Worm (Caenorhabditis elegans) whole organism, L4 larva: ENCODE results near the gene ttr-53.

Source experiments
- T26A8.4 ChIP-seq: fragments of 200-800 bp; sonication (Bioruptor generic); IDR thresholded peaks from 2 replicates; pipeline ENCODE4 v1.3.6; 2022; ENCODE audit warnings: missing genetic modification characterization, missing compliant biosample characterization
- aha-1 ChIP-seq: fragments of 150-350 bp; peaks from one replicate; lab custom pipeline; 2014; ENCODE audit warnings: missing biosample characterization, missing genetic modification characterization
- arid-1 ChIP-seq: fragments of 200-800 bp; sonication (Bioruptor generic); conservative IDR thresholded peaks from 2 replicates; pipeline ENCODE4 v1.3.6; 2022; ENCODE audit warnings: missing genetic modification reagents, missing genetic modification characterization, missing compliant biosample characterization
- ceh-20 ChIP-seq: fragments of 200-800 bp; sonication (Bioruptor generic); IDR thresholded peaks from 2 replicates; pipeline ENCODE4 v1.3.6; 2022; ENCODE audit warnings: missing genetic modification reagents, missing genetic modification characterization, missing compliant biosample characterization
- ceh-28 ChIP-seq: fragments of 150-350 bp; optimal IDR thresholded peaks from 2 replicates; lab custom pipeline; 2014; ENCODE audit warnings: missing biosample characterization, missing genetic modification reagents, missing genetic modification characterization
- ctbp-1 ChIP-seq: fragments of 200-800 bp; sonication (Bioruptor generic); IDR thresholded peaks from 2 replicates; pipeline ENCODE4 v1.3.6; 2022; ENCODE audit warnings: missing genetic modification reagents, missing genetic modification characterization, missing compliant biosample characterization
- daf-12 ChIP-seq: fragments of 150-350 bp; optimal IDR thresholded peaks from 2 replicates; lab custom pipeline; 2014; ENCODE audit warnings: missing biosample characterization, missing genetic modification reagents, missing genetic modification characterization
- daf-19 ChIP-seq: fragments of 200-800 bp; sonication (Bioruptor generic); conservative IDR thresholded peaks from 2 replicates; pipeline ENCODE4 v1.3.6; 2022; ENCODE audit warnings: missing genetic modification characterization, missing compliant biosample characterization
- daf-8 ChIP-seq: fragments of 200-800 bp; sonication (Bioruptor generic); IDR thresholded peaks from 2 replicates; pipeline ENCODE4 v1.3.6; 2022; ENCODE audit warnings: missing genetic modification characterization, missing compliant biosample characterization
- dmd-8 ChIP-seq: fragments of 200-800 bp; sonication (Bioruptor generic); IDR thresholded peaks from 2 replicates; pipeline ENCODE4 v1.3.6; 2022; ENCODE audit warnings: missing genetic modification characterization, missing compliant biosample characterization
- egl-27 ChIP-seq: sonication (generic microtip); optimal IDR thresholded peaks from 3 replicates; lab custom pipeline; 2017; ENCODE audit warnings: missing biosample characterization, missing genetic modification reagents, missing genetic modification characterization
- fkh-10 ChIP-seq: fragments of 150-350 bp; optimal IDR thresholded peaks from 2 replicates; lab custom pipeline; 2014; ENCODE audit warnings: missing biosample characterization, missing genetic modification reagents, missing genetic modification characterization
- hlh-11 ChIP-seq: fragments of 200-800 bp; sonication (Bioruptor generic); optimal IDR thresholded peaks from 2 replicates; lab custom pipeline; 2018; ENCODE audit warnings: mild to moderate bottlenecking, missing genetic modification characterization, missing compliant biosample characterization
- hlh-30 ChIP-seq: sonication (generic microtip); optimal IDR thresholded peaks from 2 replicates; lab custom pipeline; 2017; ENCODE audit warnings: antibody characterized with exemption, mild to moderate bottlenecking, missing genetic modification characterization, missing compliant biosample characterization; ENCODE audit not compliant: insufficient read depth
- lin-13 ChIP-seq: fragments of 150-350 bp; optimal IDR thresholded peaks from 2 replicates; lab custom pipeline; 2014; ENCODE audit warnings: missing biosample characterization, missing genetic modification reagents, missing genetic modification characterization
- lin-29 ChIP-seq: fragments of 200-800 bp; sonication (Bioruptor generic); IDR thresholded peaks from 2 replicates; pipeline ENCODE4 v1.3.6; 2022; ENCODE audit warnings: missing genetic modification reagents, missing genetic modification characterization, missing compliant biosample characterization
- lin-38 ChIP-seq: fragments of 200-800 bp; sonication (Bioruptor generic); IDR thresholded peaks from 2 replicates; pipeline ENCODE4 v1.3.6; 2022; ENCODE audit warnings: missing genetic modification reagents, missing genetic modification characterization, missing compliant biosample characterization
- mes-2 ChIP-seq: sonication (generic microtip); optimal IDR thresholded peaks from 2 replicates; lab custom pipeline; 2016; ENCODE audit warnings: missing genotype, mild to moderate bottlenecking, missing genetic modification characterization, missing compliant biosample characterization; ENCODE audit not compliant: poor library complexity, severe bottlenecking
- nhr-10 ChIP-seq: fragments of 150-350 bp; optimal IDR thresholded peaks from 2 replicates; lab custom pipeline; 2014; ENCODE audit warnings: missing biosample characterization, missing genetic modification characterization
- nhr-28 ChIP-seq: fragments of 150-350 bp; optimal IDR thresholded peaks from 2 replicates; lab custom pipeline; 2014; ENCODE audit warnings: missing biosample characterization, missing genetic modification characterization
- pha-4 ChIP-seq, 2 experiments: fragments of 150-350 bp in 1 of 2; fragments of 200-800 bp in 1 of 2; sonication (Bioruptor generic) in 1 of 2; IDR thresholded peaks in 1 of 2; optimal IDR thresholded peaks in 1 of 2; 2 replicates each; pipeline versions ENCODE4 v1.3.6 to Lab custom; 2014 to 2022; ENCODE audit warnings: missing genetic modification characterization in 2 of 2, missing genetic modification reagents in 2 of 2, missing biosample characterization in 1 of 2, missing compliant biosample characterization in 1 of 2
- php-3 ChIP-seq: fragments of 200-800 bp; sonication (Bioruptor generic); IDR thresholded peaks from 2 replicates; pipeline ENCODE4 v1.3.6; 2022; ENCODE audit warnings: missing genetic modification reagents, missing genetic modification characterization, missing compliant biosample characterization
- saeg-2 ChIP-seq: fragments of 200-800 bp; sonication (Bioruptor generic); IDR thresholded peaks from 2 replicates; pipeline ENCODE4 v1.3.6; 2022; ENCODE audit warnings: missing genetic modification reagents, missing genetic modification characterization, missing compliant biosample characterization
- set-16 ChIP-seq: fragments of 200-800 bp; sonication (Bioruptor generic); IDR thresholded peaks from 2 replicates; pipeline ENCODE4 v1.3.6; 2022; ENCODE audit warnings: missing genetic modification reagents, missing genetic modification characterization, missing compliant biosample characterization
- skn-1 ChIP-seq: fragments of 150-350 bp; optimal IDR thresholded peaks from 2 replicates; lab custom pipeline; 2014; ENCODE audit warnings: missing biosample characterization, missing genetic modification characterization
- spr-3 ChIP-seq: fragments of 200-800 bp; sonication (Bioruptor generic); optimal IDR thresholded peaks from 2 replicates; lab custom pipeline; 2018; ENCODE audit warnings: mild to moderate bottlenecking, missing genetic modification characterization, missing compliant biosample characterization
- unc-130 ChIP-seq: sonication (generic microtip); optimal IDR thresholded peaks from 2 replicates; lab custom pipeline; 2016; ENCODE audit warnings: missing genetic modification reagents, missing genetic modification characterization, missing compliant biosample characterization
- unc-62 ChIP-seq, 3 experiments: fragments of 150-350 bp in 1 of 3; sonication (generic microtip); optimal IDR thresholded peaks in 2 of 3; peaks in 1 of 3; 1 replicate in 1 of 3; 2 replicates in 2 of 3; lab custom pipeline; 2014 to 2017; ENCODE audit warnings: missing biosample characterization in 3 of 3, missing genetic modification characterization in 3 of 3, missing genetic modification reagents in 3 of 3, missing genotype in 1 of 3
- vab-7 ChIP-seq: fragments of 200-800 bp; sonication (Bioruptor generic); IDR thresholded peaks from 2 replicates; pipeline ENCODE4 v1.3.6; 2022; ENCODE audit warnings: missing genetic modification reagents, missing genetic modification characterization, missing compliant biosample characterization
- zag-1 ChIP-seq: fragments of 150-350 bp; optimal IDR thresholded peaks from 2 replicates; lab custom pipeline; 2014; ENCODE audit warnings: missing biosample characterization, missing genetic modification characterization
- zip-11 ChIP-seq: fragments of 200-800 bp; sonication (Bioruptor generic); IDR thresholded peaks from 2 replicates; pipeline ENCODE4 v1.3.6; 2022; ENCODE audit warnings: missing genetic modification characterization, missing compliant biosample characterization

Gene ttr-53

DNA sequence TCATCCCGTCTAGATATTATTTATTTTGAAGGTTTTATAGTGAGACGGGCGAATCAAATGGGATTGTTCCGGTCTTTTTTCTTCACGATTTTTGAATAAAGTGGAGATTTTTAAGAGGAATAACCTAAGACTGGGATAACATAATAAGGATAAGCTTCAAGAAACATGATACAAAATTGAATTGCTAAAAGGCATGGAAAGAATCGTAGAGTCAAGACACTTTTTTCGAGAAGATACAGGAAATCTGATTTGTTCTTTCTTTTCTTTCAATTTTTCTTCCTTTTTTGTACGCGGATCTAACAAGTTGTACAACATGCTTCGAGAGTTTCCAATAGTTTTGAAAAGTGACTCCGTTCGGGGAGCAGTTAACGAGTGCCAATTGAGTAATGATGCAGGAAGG, 33.7 kb downstream of the ttr-53 start:
- peak in 1 of 2 experiments; percentile 88 for TF ChIP-seq unc-62 (GFP tag; optimal IDR thresholded peaks at IDR 0.05 in 1 of 2; lab: Kevin White, UChicago)
- no peak for TF ChIP-seq unc-62 (tag; optimal IDR thresholded peaks at IDR 0.05; lab: Kevin White, UChicago)
- peak; percentile 55 for TF ChIP-seq fkh-10 (GFP tag; lab: Kevin White, UChicago)
- no peak for TF ChIP-seq zip-11 (GFP tag; lab: Robert Waterston, UW)
- TF ChIP-seq daf-12 (tag; lab: Kevin White, UChicago), result no peak

DNA sequence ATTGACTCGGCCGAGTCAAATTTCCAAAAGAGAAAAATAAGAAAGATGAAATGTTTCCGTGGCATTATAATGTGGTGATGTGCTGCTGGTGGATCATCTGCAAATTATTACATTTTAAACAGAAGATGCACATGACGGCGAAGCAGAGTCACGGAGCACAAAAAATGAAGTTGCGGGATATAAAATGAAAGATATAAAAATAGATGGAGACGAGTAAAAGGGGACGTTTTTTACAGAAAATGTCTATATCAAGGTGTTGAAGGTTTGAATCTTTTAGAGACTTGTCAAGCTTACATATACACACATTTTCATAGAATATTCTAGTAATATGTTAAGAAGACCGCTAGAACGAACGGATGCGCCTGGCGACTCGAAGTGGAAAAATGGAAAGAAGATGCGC, 36.5 kb downstream of the ttr-53 start, which contains the start of gene ptrg-1:
ptrg-1 (minus strand) TSS at position 101 of the 400 bp plus-strand sequence.
- TF ChIP-seq hlh-30, result no peak
- TF ChIP-seq egl-27, result no peak
- TF ChIP-seq zag-1 (tag; lab: Kevin White, UChicago), result no peak
- peak; percentile 3 for TF ChIP-seq aha-1 (tag; lab: Kevin White, UChicago)

DNA sequence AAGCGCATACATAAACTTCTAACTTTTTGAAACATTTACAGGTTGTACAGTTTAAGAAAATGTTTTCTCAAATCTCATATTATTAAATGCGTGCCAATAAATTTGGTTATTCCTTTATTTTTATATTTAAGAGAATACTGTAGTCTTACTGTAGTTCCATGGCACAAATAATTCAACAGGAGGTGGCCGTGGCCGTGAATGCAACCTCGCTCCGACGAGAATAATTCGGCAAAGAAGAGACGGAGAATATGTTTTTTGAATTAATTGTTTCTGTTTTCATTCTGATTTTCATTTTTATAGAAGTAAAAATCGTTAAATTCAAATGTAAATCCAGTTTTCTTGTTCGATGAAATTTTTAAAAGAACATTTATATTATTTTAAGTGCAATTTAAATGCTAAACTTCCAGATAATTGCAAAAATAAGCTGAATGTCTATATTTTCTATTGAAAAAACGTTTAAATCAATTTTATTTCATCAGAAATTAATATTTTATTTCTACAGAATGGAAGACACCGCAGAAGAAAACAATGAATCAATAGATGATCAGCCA, 39.6 kb downstream of the ttr-53 start, which contains the start of gene gon-4:
gon-4 (plus strand) TSS at position 501 of the 551 bp plus-strand sequence.
- TF ChIP-seq daf-8, result no peak
- TF ChIP-seq pha-4 (GFP tag; IDR thresholded peaks at IDR 0.05; lab: Robert Waterston, UW), result no peak
- peak; percentile 52 for TF ChIP-seq pha-4 (tag; optimal IDR thresholded peaks at IDR 0.05; lab: Kevin White, UChicago)
- TF ChIP-seq set-16 (GFP tag; lab: Robert Waterston, UW), result no peak
- TF ChIP-seq mes-2 (tag; lab: Kevin White, UChicago), result peak; percentile 81
- TF ChIP-seq unc-130, result peak; percentile 46
- no peak for TF ChIP-seq egl-27
- TF ChIP-seq nhr-28 (tag; lab: Kevin White, UChicago), result peak; percentile 63
- TF ChIP-seq lin-38 (GFP tag; lab: Robert Waterston, UW), result no peak
- no peak for TF ChIP-seq ceh-20 (GFP tag; lab: Robert Waterston, UW)
- no peak for TF ChIP-seq aha-1 (tag; lab: Kevin White, UChicago)
- TF ChIP-seq php-3 (GFP tag; lab: Robert Waterston, UW), result no peak

DNA sequence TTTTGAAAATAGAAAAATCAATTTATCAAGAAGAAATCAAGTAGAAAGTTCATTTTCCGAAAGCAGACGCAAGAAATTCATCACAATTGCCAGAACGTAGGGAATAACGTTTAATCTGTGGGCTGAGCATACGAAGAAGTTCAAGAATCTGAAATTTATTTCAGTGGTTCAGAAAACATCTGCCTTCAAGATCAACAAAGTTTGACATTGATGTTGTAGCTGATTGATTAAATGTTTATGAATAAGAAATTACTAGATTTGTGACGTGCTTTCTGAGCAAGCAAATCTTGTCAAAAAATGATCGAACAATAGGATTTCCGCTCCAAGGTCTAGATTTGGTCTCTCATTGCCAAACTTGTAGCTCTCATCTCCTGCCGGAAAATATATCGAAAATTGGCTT, 48.3 kb downstream of the ttr-53 start, which contains the start of gene K04D7.6:
K04D7.6 (minus strand) TSS at position 101 of the 400 bp plus-strand sequence.
- TF ChIP-seq lin-13 (GFP tag; lab: Kevin White, UChicago) (no peak), ctbp-1 (GFP tag; lab: Robert Waterston, UW) (no peak), vab-7 (GFP tag; lab: Robert Waterston, UW) (no peak), spr-3 (GFP tag; lab: Kevin White, UChicago) (no peak), ceh-20 (GFP tag; lab: Robert Waterston, UW) (no peak), fkh-10 (GFP tag; lab: Kevin White, UChicago) (no peak), hlh-11 (no peak), zag-1 (tag; lab: Kevin White, UChicago) (no peak), arid-1 (no peak), nhr-10 (no peak), saeg-2 (GFP tag; lab: Robert Waterston, UW) (no peak), lin-29 (GFP tag; lab: Robert Waterston, UW) (no peak), dmd-8 (GFP tag; lab: Robert Waterston, UW) (no peak), skn-1 (tag; lab: Kevin White, UChicago) (no peak), ceh-28 (tag; lab: Kevin White, UChicago) (no peak), daf-19 (GFP tag; lab: Robert Waterston, UW) (no peak), T26A8.4 (GFP tag; lab: Robert Waterston, UW) (no peak), set-16 (GFP tag; lab: Robert Waterston, UW) (no peak)
